Worm (Caenorhabditis elegans) whole organism, midembryonic: Measurements from ENCODE around the gene pgl-1.

Source experiments
- T22C8.4 ChIP-seq: fragments of 200-800 bp; sonication (Bioruptor generic); IDR thresholded peaks from 2 replicates; pipeline ENCODE4 v1.3.6; 2022; ENCODE audit warnings: missing genetic modification characterization, missing compliant biosample characterization
- cog-1 ChIP-seq: sonication (generic microtip); optimal IDR thresholded peaks from 2 replicates; lab custom pipeline; 2016; ENCODE audit warnings: missing genetic modification characterization, missing compliant biosample characterization
- flt-1 ChIP-seq: fragments of 200-800 bp; sonication (Bioruptor generic); IDR thresholded peaks from 2 replicates; pipeline ENCODE4 v1.3.6; 2022; ENCODE audit warnings: missing genetic modification characterization, missing compliant biosample characterization
- klf-2 ChIP-seq: fragments of 200-800 bp; sonication (Bioruptor generic); conservative IDR thresholded peaks from 2 replicates; pipeline ENCODE4 v1.3.6; 2022; ENCODE audit warnings: missing genetic modification reagents, missing genetic modification characterization, missing compliant biosample characterization
- med-1 ChIP-seq: sonication (generic microtip); optimal IDR thresholded peaks from 2 replicates; lab custom pipeline; 2017; ENCODE audit warnings: missing genetic modification characterization, mild to moderate bottlenecking, missing compliant biosample characterization, antibody characterized with exemption, missing genetic modification reagents; ENCODE audit not compliant: insufficient read depth
- ref-1 ChIP-seq: fragments of 200-800 bp; sonication (Bioruptor generic); conservative IDR thresholded peaks from 2 replicates; pipeline ENCODE4 v1.3.6; 2022; ENCODE audit warnings: missing genetic modification reagents, missing genetic modification characterization, missing compliant biosample characterization
- ztf-23 ChIP-seq: fragments of 200-800 bp; sonication (Bioruptor generic); IDR thresholded peaks from 2 replicates; pipeline ENCODE4 v1.3.6; 2022; ENCODE audit warnings: missing genetic modification reagents, missing genetic modification characterization, missing compliant biosample characterization
- ztf-29 ChIP-seq: fragments of 200-800 bp; sonication (Bioruptor generic); IDR thresholded peaks from 2 replicates; pipeline ENCODE4 v1.3.6; 2022; ENCODE audit warnings: missing genetic modification reagents, missing genetic modification characterization, missing compliant biosample characterization

DNA sequence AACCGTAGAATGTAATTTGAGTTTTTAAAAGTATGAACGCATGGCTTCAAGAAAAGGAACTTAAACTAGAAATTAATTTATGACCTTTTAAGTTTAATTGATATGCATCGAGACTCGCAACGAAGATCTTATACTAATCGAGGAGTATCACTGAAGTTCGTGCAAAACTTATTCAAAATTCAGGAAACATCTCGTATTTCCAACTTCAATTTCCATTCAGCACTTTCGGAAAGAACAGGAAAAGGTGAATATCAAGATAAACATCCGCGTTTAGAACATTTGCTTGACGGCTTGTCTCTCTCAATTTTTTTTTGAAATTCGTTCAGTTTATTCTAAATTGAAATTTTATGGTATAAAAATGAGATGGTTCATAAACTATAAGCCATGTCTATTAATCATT lies 11.9 kb downstream of the pgl-1 start, which contains the start of gene ZK381.2:
- no peak for TF ChIP-seq flt-1
- no peak for TF ChIP-seq med-1 (GFP tag; lab: Kevin White, UChicago)
- TF ChIP-seq ref-1 = no peak
- no peak for TF ChIP-seq ztf-29 (GFP tag; lab: Robert Waterston, UW)
- no peak for TF ChIP-seq T22C8.4 (GFP tag; lab: Robert Waterston, UW)
- TF ChIP-seq cog-1 (tag; lab: Kevin White, UChicago) = no peak
- no peak for TF ChIP-seq klf-2 (GFP tag; lab: Robert Waterston, UW)
- no peak for TF ChIP-seq ztf-23
